Worm (Caenorhabditis elegans) whole organism, early embryonic: ENCODE measurements around the gene srh-219.

Experiments used
- ama-1 ChIP-seq: fragments of 150-350 bp; optimal IDR thresholded peaks from 2 replicates; lab custom pipeline; 2014
- hmg-4 ChIP-seq: fragments of 200-800 bp; sonication (Bioruptor generic); optimal IDR thresholded peaks from 2 replicates; lab custom pipeline; 2018; ENCODE audit warnings: mild to moderate bottlenecking, missing genetic modification characterization, missing compliant biosample characterization

ce11 chrV:15492518-15492917 is 2.8 kb upstream of the srh-219 start, which contains the start of gene str-264:
- no peak for TF ChIP-seq ama-1
- no peak for TF ChIP-seq hmg-4 (GFP tag; lab: Kevin White, UChicago)
